Worm (Caenorhabditis elegans) whole organism, L4 larva: Measurements from ENCODE around the gene srz-18.

Experiments
- T26A8.4 ChIP-seq: fragments of 200-800 bp; sonication (Bioruptor generic); IDR thresholded peaks from 2 replicates; pipeline ENCODE4 v1.3.6; 2022; ENCODE audit warnings: missing genetic modification characterization, missing compliant biosample characterization
- Y105C5A.15 ChIP-seq: fragments of 200-800 bp; sonication (Bioruptor generic); IDR thresholded peaks from 2 replicates; pipeline ENCODE4 v1.3.6; 2022; ENCODE audit warnings: missing genetic modification characterization, missing compliant biosample characterization
- Y48G9A.11 ChIP-seq: fragments of 200-800 bp; sonication (Bioruptor generic); IDR thresholded peaks from 2 replicates; pipeline ENCODE4 v1.3.6; 2022; ENCODE audit warnings: missing genetic modification reagents, missing genetic modification characterization, missing compliant biosample characterization
- Y5F2A.4 ChIP-seq: fragments of 200-800 bp; sonication (Bioruptor generic); optimal IDR thresholded peaks from 2 replicates; lab custom pipeline; 2018; ENCODE audit warnings: mild to moderate bottlenecking, missing genetic modification characterization, missing compliant biosample characterization
- Y75B8A.6 ChIP-seq: fragments of 200-800 bp; sonication (Bioruptor generic); IDR thresholded peaks from 2 replicates; pipeline ENCODE4 v1.3.6; 2022; ENCODE audit warnings: missing genetic modification reagents, missing genetic modification characterization, missing compliant biosample characterization
- ama-1 ChIP-seq: fragments of 150-350 bp; optimal IDR thresholded peaks from 2 replicates; lab custom pipeline; 2014; ENCODE audit warnings: inconsistent platforms, mixed read lengths
- ceh-44 ChIP-seq: fragments of 200-800 bp; sonication (Bioruptor generic); IDR thresholded peaks from 2 replicates; pipeline ENCODE4 v1.3.6; 2022; ENCODE audit warnings: missing genetic modification reagents, missing genetic modification characterization, missing compliant biosample characterization
- ces-1 ChIP-seq: fragments of 150-350 bp; sonication (generic microtip); optimal IDR thresholded peaks from 4 replicates; lab custom pipeline; 2014; ENCODE audit warnings: missing biosample characterization, missing genetic modification reagents, missing genetic modification characterization
- cey-2 ChIP-seq: sonication (generic microtip); optimal IDR thresholded peaks from 3 replicates; lab custom pipeline; 2017; ENCODE audit warnings: missing genetic modification characterization, mild to moderate bottlenecking, missing compliant biosample characterization, antibody characterized with exemption, borderline replicate concordance; ENCODE audit not compliant: insufficient read depth
- daf-19 ChIP-seq: fragments of 200-800 bp; sonication (Bioruptor generic); conservative IDR thresholded peaks from 2 replicates; pipeline ENCODE4 v1.3.6; 2022; ENCODE audit warnings: missing genetic modification characterization, missing compliant biosample characterization
- dmd-6 ChIP-seq: fragments of 200-800 bp; sonication (Bioruptor generic); IDR thresholded peaks from 2 replicates; pipeline ENCODE4 v1.3.6; 2022; ENCODE audit warnings: missing genetic modification reagents, missing genetic modification characterization, missing compliant biosample characterization
- dmd-9 ChIP-seq: fragments of 200-800 bp; sonication (Bioruptor generic); IDR thresholded peaks from 2 replicates; pipeline ENCODE4 v1.3.6; 2022; ENCODE audit warnings: missing genetic modification reagents, missing genetic modification characterization, missing compliant biosample characterization
- egl-27 ChIP-seq: sonication (generic microtip); optimal IDR thresholded peaks from 3 replicates; lab custom pipeline; 2017; ENCODE audit warnings: missing biosample characterization, missing genetic modification reagents, missing genetic modification characterization
- egl-43 ChIP-seq: fragments of 200-800 bp; sonication (Bioruptor generic); IDR thresholded peaks from 2 replicates; pipeline ENCODE4 v1.3.6; 2022; ENCODE audit warnings: missing genetic modification reagents, missing genetic modification characterization, missing compliant biosample characterization
- fkh-10 ChIP-seq: fragments of 150-350 bp; optimal IDR thresholded peaks from 2 replicates; lab custom pipeline; 2014; ENCODE audit warnings: missing biosample characterization, missing genetic modification reagents, missing genetic modification characterization
- hlh-30 ChIP-seq: sonication (generic microtip); optimal IDR thresholded peaks from 2 replicates; lab custom pipeline; 2017; ENCODE audit warnings: antibody characterized with exemption, mild to moderate bottlenecking, missing genetic modification characterization, missing compliant biosample characterization; ENCODE audit not compliant: insufficient read depth
- lim-7 ChIP-seq: fragments of 200-800 bp; sonication (Bioruptor generic); IDR thresholded peaks from 2 replicates; pipeline ENCODE4 v1.3.6; 2022; ENCODE audit warnings: missing genetic modification characterization, missing compliant biosample characterization
- lin-13 ChIP-seq: fragments of 150-350 bp; optimal IDR thresholded peaks from 2 replicates; lab custom pipeline; 2014; ENCODE audit warnings: missing biosample characterization, missing genetic modification reagents, missing genetic modification characterization
- lin-29 ChIP-seq: fragments of 200-800 bp; sonication (Bioruptor generic); IDR thresholded peaks from 2 replicates; pipeline ENCODE4 v1.3.6; 2022; ENCODE audit warnings: missing genetic modification reagents, missing genetic modification characterization, missing compliant biosample characterization
- lin-38 ChIP-seq: fragments of 200-800 bp; sonication (Bioruptor generic); IDR thresholded peaks from 2 replicates; pipeline ENCODE4 v1.3.6; 2022; ENCODE audit warnings: missing genetic modification reagents, missing genetic modification characterization, missing compliant biosample characterization
- madf-5 ChIP-seq, 2 experiments: fragments of 200-800 bp; sonication (Bioruptor generic); IDR thresholded peaks; 2 replicates each; pipeline ENCODE4 v1.3.6; 2022; ENCODE audit warnings: missing compliant biosample characterization in 2 of 2, missing genetic modification characterization in 2 of 2
- mdl-1 ChIP-seq, 2 experiments: fragments of 150-350 bp in 1 of 2; sonication (generic microtip) in 1 of 2; optimal IDR thresholded peaks; 2 replicates each; lab custom pipeline; 2014 to 2017; ENCODE audit warnings: missing biosample characterization in 2 of 2, missing genetic modification characterization in 2 of 2
- mes-2 ChIP-seq: sonication (generic microtip); optimal IDR thresholded peaks from 2 replicates; lab custom pipeline; 2016; ENCODE audit warnings: missing genotype, mild to moderate bottlenecking, missing genetic modification characterization, missing compliant biosample characterization; ENCODE audit not compliant: poor library complexity, severe bottlenecking
- mxl-3 ChIP-seq: fragments of 200-800 bp; sonication (Bioruptor generic); optimal IDR thresholded peaks from 2 replicates; lab custom pipeline; 2018; ENCODE audit warnings: mild to moderate bottlenecking, missing genetic modification characterization, missing compliant biosample characterization
- nhr-102 ChIP-seq: sonication (generic microtip); optimal IDR thresholded peaks from 2 replicates; lab custom pipeline; 2016; ENCODE audit warnings: mild to moderate bottlenecking, missing genetic modification characterization, moderate library complexity, missing compliant biosample characterization
- nhr-11 ChIP-seq: fragments of 150-350 bp; optimal IDR thresholded peaks from 2 replicates; lab custom pipeline; 2014; ENCODE audit warnings: missing biosample characterization, missing genetic modification characterization
- nhr-111 ChIP-seq: fragments of 200-800 bp; sonication (Bioruptor generic); optimal IDR thresholded peaks from 2 replicates; lab custom pipeline; 2018; ENCODE audit warnings: mild to moderate bottlenecking, missing genetic modification characterization, missing compliant biosample characterization
- nhr-25 ChIP-seq: sonication (generic microtip); optimal IDR thresholded peaks from 2 replicates; lab custom pipeline; 2017; ENCODE audit warnings: missing genetic modification characterization, mild to moderate bottlenecking, missing compliant biosample characterization, antibody characterized with exemption, moderate library complexity, borderline replicate concordance; ENCODE audit not compliant: insufficient read depth
- nhr-41 ChIP-seq: fragments of 200-800 bp; sonication (Bioruptor generic); IDR thresholded peaks from 2 replicates; pipeline ENCODE4 v1.3.6; 2022; ENCODE audit warnings: missing genetic modification reagents, missing genetic modification characterization, missing compliant biosample characterization
- saeg-2 ChIP-seq: fragments of 200-800 bp; sonication (Bioruptor generic); IDR thresholded peaks from 2 replicates; pipeline ENCODE4 v1.3.6; 2022; ENCODE audit warnings: missing genetic modification reagents, missing genetic modification characterization, missing compliant biosample characterization
- tra-1 ChIP-seq: fragments of 200-800 bp; sonication (Bioruptor generic); IDR thresholded peaks from 2 replicates; pipeline ENCODE4 v1.3.6; 2022; ENCODE audit warnings: missing genetic modification reagents, missing genetic modification characterization, missing compliant biosample characterization
- unc-130 ChIP-seq: sonication (generic microtip); optimal IDR thresholded peaks from 2 replicates; lab custom pipeline; 2016; ENCODE audit warnings: missing genetic modification reagents, missing genetic modification characterization, missing compliant biosample characterization
- unc-39 ChIP-seq: sonication (generic microtip); optimal IDR thresholded peaks from 2 replicates; lab custom pipeline; 2017; ENCODE audit warnings: missing biosample characterization, missing genetic modification characterization
- unc-62 ChIP-seq, 3 experiments: fragments of 150-350 bp in 1 of 3; sonication (generic microtip); optimal IDR thresholded peaks in 2 of 3; peaks in 1 of 3; 1 replicate in 1 of 3; 2 replicates in 2 of 3; lab custom pipeline; 2014 to 2017; ENCODE audit warnings: missing biosample characterization in 3 of 3, missing genetic modification characterization in 3 of 3, missing genetic modification reagents in 3 of 3, missing genotype in 1 of 3
- zag-1 ChIP-seq: fragments of 150-350 bp; optimal IDR thresholded peaks from 2 replicates; lab custom pipeline; 2014; ENCODE audit warnings: missing biosample characterization, missing genetic modification characterization
- zfp-2 ChIP-seq: sonication (generic microtip); optimal IDR thresholded peaks from 2 replicates; lab custom pipeline; 2016; ENCODE audit warnings: mild to moderate bottlenecking, missing genetic modification characterization, missing compliant biosample characterization
- ztf-11 ChIP-seq: fragments of 150-350 bp; optimal IDR thresholded peaks from 2 replicates; lab custom pipeline; 2014; ENCODE audit warnings: missing biosample characterization, missing genetic modification characterization
- ztf-7 ChIP-seq: fragments of 150-350 bp; optimal IDR thresholded peaks from 2 replicates; lab custom pipeline; 2014; ENCODE audit warnings: missing biosample characterization, missing genetic modification characterization

The srz-18 gene

ce11 chrV:20623060-20623459 is 3.5 kb upstream of the srz-18 start, which contains the start of gene F46B3.8:
Gene F46B3.8, minus strand, starts transcription at chrV:20623160.
- TF ChIP-seq ces-1 (GFP tag; lab: Kevin White, UChicago) (no peak), lin-29 (GFP tag; lab: Robert Waterston, UW) (no peak), hlh-30 (no peak), lin-38 (GFP tag; lab: Robert Waterston, UW) (no peak), madf-5 (GFP tag; IDR thresholded peaks at IDR 0.05; lab: Robert Waterston, UW) (no peak), ceh-44 (no peak)

ce11 chrV:20625260-20625659 is 1.3 kb upstream of the srz-18 start:
- TF ChIP-seq ztf-7 (tag; lab: Kevin White, UChicago) (no peak), ztf-11 (tag; lab: Kevin White, UChicago) (no peak), cey-2 (tag; lab: Kevin White, UChicago) (no peak), lin-29 (GFP tag; lab: Robert Waterston, UW) (no peak), unc-62 (GFP tag; optimal IDR thresholded peaks at IDR 0.05 in 1 of 2; lab: Kevin White, UChicago) (peak in 1 of 2 experiments; percentile 95), unc-62 (tag; optimal IDR thresholded peaks at IDR 0.05; lab: Kevin White, UChicago) (no peak), mxl-3 (no peak), lin-38 (GFP tag; lab: Robert Waterston, UW) (no peak), saeg-2 (GFP tag; lab: Robert Waterston, UW) (no peak)

- TF ChIP-seq mdl-1 (tag; optimal IDR thresholded peaks at IDR 0.05; lab: Kevin White, UChicago) (no peak), egl-43 (GFP tag; lab: Robert Waterston, UW) (no peak), lin-38 (GFP tag; lab: Robert Waterston, UW) (no peak), mes-2 (tag; lab: Kevin White, UChicago) (no peak), zag-1 (tag; lab: Kevin White, UChicago) (no peak), T26A8.4 (GFP tag; lab: Robert Waterston, UW) (no peak), daf-19 (GFP tag; lab: Robert Waterston, UW) (no peak), ama-1 (no peak), tra-1 (no peak), dmd-6 (GFP tag; lab: Robert Waterston, UW) (no peak)
Observed at ce11 chrV:20631255-20631654, 4.7 kb downstream of the srz-18 start, which contains the start of gene F46B3.14. Gene F46B3.14, minus strand, starts transcription at chrV:20631355.

- TF ChIP-seq lin-13 (GFP tag; lab: Kevin White, UChicago) (no peak), nhr-41 (GFP tag; lab: Robert Waterston, UW) (no peak), tra-1 (no peak), Y105C5A.15 (GFP tag; lab: Robert Waterston, UW) (no peak), nhr-11 (tag; lab: Kevin White, UChicago) (no peak), lim-7 (GFP tag; lab: Robert Waterston, UW) (no peak)
Observed at ce11 chrV:20633619-20634018, 7.1 kb downstream of the srz-18 start, which contains the start of gene F46B3.15. Gene F46B3.15, minus strand, starts transcription at chrV:20633719.

ce11 chrV:20634330-20634729 is 7.8 kb downstream of the srz-18 start, which contains the start of gene F46B3.16:
Gene F46B3.16, plus strand, starts transcription at chrV:20634630.
- TF ChIP-seq fkh-10 (GFP tag; lab: Kevin White, UChicago) (no peak), dmd-9 (GFP tag; lab: Robert Waterston, UW) (no peak), zfp-2 (no peak), ztf-11 (tag; lab: Kevin White, UChicago) (no peak), nhr-25 (tag; lab: Kevin White, UChicago) (no peak), Y48G9A.11 (GFP tag; lab: Robert Waterston, UW) (no peak), lim-7 (GFP tag; lab: Robert Waterston, UW) (no peak), Y5F2A.4 (GFP tag; lab: Kevin White, UChicago) (no peak), nhr-111 (GFP tag; lab: Kevin White, UChicago) (no peak), nhr-102 (no peak), Y75B8A.6 (no peak), cey-2 (tag; lab: Kevin White, UChicago) (no peak), egl-27 (no peak), ama-1 (no peak), dmd-6 (GFP tag; lab: Robert Waterston, UW) (no peak), madf-5 (GFP tag; IDR thresholded peaks at IDR 0.05; lab: Robert Waterston, UW) (no peak), unc-130 (GFP tag; lab: Kevin White, UChicago) (no peak), unc-39 (tag; lab: Kevin White, UChicago) (no peak), tra-1 (no peak), daf-19 (GFP tag; lab: Robert Waterston, UW) (no peak)
